Worm (Caenorhabditis elegans): Measurements from ENCODE around the gene sysm-1.

The sysm-1 gene

ce11 chrII:9127379-9127778, 44.4 kb upstream of the sysm-1 start:
- TF ChIP-seq ces-1 (GFP tag; optimal IDR thresholded peaks at IDR 0.05): no peak
- no peak for TF ChIP-seq ceh-83 (GFP tag; optimal IDR thresholded peaks at IDR 0.05)
- no peak for TF ChIP-seq nhr-28 (tag; optimal IDR thresholded peaks at IDR 0.05)
- no peak for TF ChIP-seq elt-1 (tag; optimal IDR thresholded peaks at IDR 0.05; ENCODE audit: borderline replicate concordance, insufficient read depth)
- TF ChIP-seq ceh-39 (tag; optimal IDR thresholded peaks at IDR 0.05): no peak
- no peak for TF ChIP-seq lin-13 (tag; optimal IDR thresholded peaks at IDR 0.05)
- no peak for TF ChIP-seq cnd-1 (tag; optimal IDR thresholded peaks at IDR 0.05)
- no peak for TF ChIP-seq nhr-237 (tag; optimal IDR thresholded peaks at IDR 0.05)
- no peak for TF ChIP-seq ham-2 (GFP tag; optimal IDR thresholded peaks at IDR 0.05)
- no peak for TF ChIP-seq M03D4.4 (tag; optimal IDR thresholded peaks at IDR 0.05)
- no peak for TF ChIP-seq hlh-1 (tag; optimal IDR thresholded peaks at IDR 0.05)
- TF ChIP-seq unc-120 (tag; optimal IDR thresholded peaks at IDR 0.05; ENCODE audit: poor library complexity, severe bottlenecking): no peak
- TF ChIP-seq elt-3 (tag; optimal IDR thresholded peaks at IDR 0.05): no peak
- TF ChIP-seq lsy-2 (tag; optimal IDR thresholded peaks at IDR 0.05): no peak
- TF ChIP-seq flh-1 (GFP tag; optimal IDR thresholded peaks at IDR 0.05): no peak

- TF ChIP-seq bed-3 (GFP tag; optimal IDR thresholded peaks at IDR 0.05) (no peak), unc-120 (tag; optimal IDR thresholded peaks at IDR 0.05; ENCODE audit: poor library complexity, severe bottlenecking) (no peak), sptf-1 (tag; optimal IDR thresholded peaks at IDR 0.05) (no peak), ceh-43 (GFP tag; optimal IDR thresholded peaks at IDR 0.05) (no peak), mls-2 (tag; optimal IDR thresholded peaks at IDR 0.05) (no peak), pha-4 (tag; optimal IDR thresholded peaks at IDR 0.05) (no peak), zip-8 (tag; optimal IDR thresholded peaks at IDR 0.05) (no peak), ceh-39 (tag; optimal IDR thresholded peaks at IDR 0.05) (no peak), nhr-2 (tag; optimal IDR thresholded peaks at IDR 0.05) (no peak), elt-3 (tag; optimal IDR thresholded peaks at IDR 0.05) (no peak), snpc-4 (tag; optimal IDR thresholded peaks at IDR 0.05) (no peak), drap-1 (GFP tag; optimal IDR thresholded peaks at IDR 0.05) (no peak)
These were observed 44.0 kb upstream of the sysm-1 start for ce11 chrII:9126965-9127364.

- TF ChIP-seq zip-8 (tag; optimal IDR thresholded peaks at IDR 0.05): peak; percentile 95
These were observed 42.6 kb upstream of the sysm-1 start for ce11 chrII:9125558-9125957.

- no peak for TF ChIP-seq tbx-8 (GFP tag; optimal IDR thresholded peaks at IDR 0.05)
- TF ChIP-seq zip-8 (tag; optimal IDR thresholded peaks at IDR 0.05): no peak
- TF ChIP-seq ces-1 (GFP tag; optimal IDR thresholded peaks at IDR 0.05): no peak
- no peak for TF ChIP-seq unc-39 (tag; optimal IDR thresholded peaks at IDR 0.05)
- no peak for TF ChIP-seq ceh-39 (tag; optimal IDR thresholded peaks at IDR 0.05)
- no peak for TF ChIP-seq bed-3 (GFP tag; optimal IDR thresholded peaks at IDR 0.05)
- TF ChIP-seq sem-2 (GFP tag; optimal IDR thresholded peaks at IDR 0.05): no peak
These were observed 42.0 kb upstream of the sysm-1 start for ce11 chrII:9125007-9125406.

- TF ChIP-seq mls-2 (tag; optimal IDR thresholded peaks at IDR 0.05): no peak
- TF ChIP-seq unc-39 (tag; optimal IDR thresholded peaks at IDR 0.05): no peak
- TF ChIP-seq lin-13 (tag; optimal IDR thresholded peaks at IDR 0.05): no peak
- no peak for TF ChIP-seq ceh-83 (GFP tag; optimal IDR thresholded peaks at IDR 0.05)
These were observed 41.4 kb upstream of the sysm-1 start for ce11 chrII:9124353-9124752.

- TF ChIP-seq zip-8 (tag; optimal IDR thresholded peaks at IDR 0.05): no peak
- no peak for TF ChIP-seq ham-2 (GFP tag; optimal IDR thresholded peaks at IDR 0.05)
- TF ChIP-seq unc-62 (GFP tag; optimal IDR thresholded peaks at IDR 0.05): no peak
- TF ChIP-seq drap-1 (GFP tag; optimal IDR thresholded peaks at IDR 0.05): no peak
- TF ChIP-seq bed-3 (GFP tag; optimal IDR thresholded peaks at IDR 0.05): no peak
- no peak for TF ChIP-seq mls-2 (tag; optimal IDR thresholded peaks at IDR 0.05)
- TF ChIP-seq ceh-83 (GFP tag; optimal IDR thresholded peaks at IDR 0.05): no peak
- TF ChIP-seq pha-4 (tag; optimal IDR thresholded peaks at IDR 0.05): no peak
- TF ChIP-seq nhr-28 (tag; optimal IDR thresholded peaks at IDR 0.05): no peak
- TF ChIP-seq flh-1 (GFP tag; optimal IDR thresholded peaks at IDR 0.05): no peak
- TF ChIP-seq ceh-39 (tag; optimal IDR thresholded peaks at IDR 0.05): no peak
- no peak for TF ChIP-seq ces-1 (GFP tag; optimal IDR thresholded peaks at IDR 0.05)
- TF ChIP-seq unc-120 (tag; optimal IDR thresholded peaks at IDR 0.05; ENCODE audit: poor library complexity, severe bottlenecking): no peak
- no peak for TF ChIP-seq ceh-43 (GFP tag; optimal IDR thresholded peaks at IDR 0.05)
- no peak for TF ChIP-seq M03D4.4 (tag; optimal IDR thresholded peaks at IDR 0.05)
- no peak for TF ChIP-seq nhr-76 (tag; optimal IDR thresholded peaks at IDR 0.05)
- TF ChIP-seq nhr-237 (tag; optimal IDR thresholded peaks at IDR 0.05): no peak
These were observed 38.0 kb upstream of the sysm-1 start for ce11 chrII:9120813-9121554.

Data from whole organism, mixed stage, embryonic.